Fruit fly (Drosophila melanogaster) whole organism, embryonic: ENCODE data around the gene Tlk.

ENCODE experiments used
- ATbp ChIP-seq: fragments of 200-800 bp; sonication (Bioruptor generic); optimal IDR thresholded peaks from 2 replicates; lab custom pipeline; 2017; ENCODE audit warnings: missing biosample characterization, mild to moderate bottlenecking, missing genetic modification characterization, missing genetic modification reagents
- CG10209 ChIP-seq: fragments of 200-800 bp; sonication (Bioruptor generic); optimal IDR thresholded peaks from 3 replicates; lab custom pipeline; 2017; ENCODE audit warnings: missing biosample characterization, mild to moderate bottlenecking, missing genetic modification characterization, missing genetic modification reagents
- CG11398 ChIP-seq: fragments of 200-800 bp; sonication (Bioruptor generic); optimal IDR thresholded peaks from 2 replicates; lab custom pipeline; 2016; ENCODE audit warnings: missing biosample characterization, missing genetic modification characterization
- CG12744 ChIP-seq: fragments of 200-800 bp; sonication (Bioruptor generic); optimal IDR thresholded peaks from 2 replicates; lab custom pipeline; 2016; ENCODE audit warnings: missing biosample characterization, missing genetic modification characterization
- CG12769 ChIP-seq: fragments of 200-800 bp; sonication (Bioruptor generic); optimal IDR thresholded peaks from 2 replicates; lab custom pipeline; 2019; ENCODE audit warnings: missing biosample characterization, mild to moderate bottlenecking, missing genetic modification characterization, moderate library complexity
- CG13424 ChIP-seq: fragments of 200-800 bp; sonication (Bioruptor generic); optimal IDR thresholded peaks from 2 replicates; lab custom pipeline; 2019; ENCODE audit warnings: missing biosample characterization, mild to moderate bottlenecking, missing genetic modification characterization, moderate library complexity
- CG14050 ChIP-seq: fragments of 200-800 bp; sonication (Bioruptor generic); IDR thresholded peaks from 3 replicates; pipeline ENCODE4 v1.3.6; 2022; ENCODE audit warnings: missing biosample characterization, missing genetic modification characterization
- CG1529 ChIP-seq: fragments of 200-800 bp; sonication (Bioruptor generic); optimal IDR thresholded peaks from 3 replicates; lab custom pipeline; 2018; ENCODE audit warnings: missing biosample characterization, missing genetic modification characterization
- CG15696 ChIP-seq: fragments of 200-800 bp; sonication (Bioruptor generic); optimal IDR thresholded peaks from 2 replicates; lab custom pipeline; 2019; ENCODE audit warnings: missing biosample characterization, mild to moderate bottlenecking, missing genetic modification characterization, moderate library complexity
- CG1602 ChIP-seq: fragments of 200-800 bp; sonication (Bioruptor generic); optimal IDR thresholded peaks from 3 replicates; lab custom pipeline; 2016; ENCODE audit warnings: missing biosample characterization, missing genetic modification characterization
- CG1647 ChIP-seq: fragments of 200-800 bp; sonication (Bioruptor generic); optimal IDR thresholded peaks from 3 replicates; lab custom pipeline; 2016; ENCODE audit warnings: missing biosample characterization, missing genetic modification characterization
- CG17359 ChIP-seq: fragments of 200-800 bp; sonication (Bioruptor generic); optimal IDR thresholded peaks from 3 replicates; lab custom pipeline; 2018; ENCODE audit warnings: missing biosample characterization, mild to moderate bottlenecking, missing genetic modification characterization, moderate library complexity
- CG17361 ChIP-seq: fragments of 200-800 bp; sonication (Bioruptor generic); IDR thresholded peaks from 3 replicates; pipeline ENCODE4 v1.3.6; 2022; ENCODE audit warnings: missing biosample characterization, missing genetic modification characterization
- CG17612 ChIP-seq: fragments of 200-800 bp; sonication (Bioruptor generic); IDR thresholded peaks from 2 replicates; pipeline ENCODE4 v1.3.6; 2022; ENCODE audit warnings: missing biosample characterization, missing genetic modification characterization
- CG17829 ChIP-seq: fragments of 200-800 bp; optimal IDR thresholded peaks from 2 replicates; lab custom pipeline; 2019; ENCODE audit warnings: missing biosample characterization, mild to moderate bottlenecking, missing genetic modification characterization, moderate library complexity
- CG1832 ChIP-seq: fragments of 200-800 bp; sonication (Bioruptor generic); optimal IDR thresholded peaks from 2 replicates; lab custom pipeline; 2017; ENCODE audit warnings: missing biosample characterization, mild to moderate bottlenecking, missing genetic modification characterization, inconsistent platforms
- CG2199 ChIP-seq: fragments of 200-800 bp; sonication (Bioruptor generic); IDR thresholded peaks from 3 replicates; pipeline ENCODE4 v1.3.6; 2022; ENCODE audit warnings: missing biosample characterization, missing genetic modification characterization
- CG31365 ChIP-seq: fragments of 200-800 bp; sonication (Bioruptor generic); optimal IDR thresholded peaks from 2 replicates; lab custom pipeline; 2018; ENCODE audit warnings: missing biosample characterization, mild to moderate bottlenecking, missing genetic modification characterization
- CG32532 ChIP-seq: fragments of 200-800 bp; sonication (Bioruptor generic); IDR thresholded peaks from 2 replicates; pipeline ENCODE4 v1.3.6; 2022; ENCODE audit warnings: missing biosample characterization, missing genetic modification characterization
- CG32772 ChIP-seq: fragments of 200-800 bp; sonication (Bioruptor generic); IDR thresholded peaks from 2 replicates; pipeline ENCODE4 v1.3.6; 2022; ENCODE audit warnings: missing biosample characterization, missing genetic modification characterization
- CG34224 ChIP-seq: fragments of 200-800 bp; sonication (Bioruptor generic); IDR thresholded peaks from 3 replicates; pipeline ENCODE4 v1.3.6; 2022; ENCODE audit warnings: missing biosample characterization, missing genetic modification characterization; ENCODE audit not compliant: partially characterized antibody
- CG4282 ChIP-seq: fragments of 200-800 bp; sonication (Bioruptor generic); optimal IDR thresholded peaks from 2 replicates; lab custom pipeline; 2016; ENCODE audit warnings: missing biosample characterization, missing genetic modification characterization
- CG7357 ChIP-seq: fragments of 200-800 bp; sonication (Bioruptor generic); IDR thresholded peaks from 3 replicates; pipeline ENCODE4 v1.3.6; 2022; ENCODE audit warnings: missing biosample characterization, missing genetic modification characterization
- CG8765 ChIP-seq: fragments of 200-800 bp; sonication (Bioruptor generic); IDR thresholded peaks from 2 replicates; pipeline ENCODE4 v1.3.6; 2022; ENCODE audit warnings: missing biosample characterization, missing genetic modification characterization
- CG9876 ChIP-seq: fragments of 200-800 bp; sonication (Bioruptor generic); optimal IDR thresholded peaks from 2 replicates; lab custom pipeline; 2016; ENCODE audit warnings: missing biosample characterization, missing genetic modification characterization
- Dek ChIP-seq: fragments of 200-800 bp; sonication (Bioruptor generic); optimal IDR thresholded peaks from 3 replicates; lab custom pipeline; 2019; ENCODE audit warnings: missing biosample characterization, mild to moderate bottlenecking, missing genetic modification characterization, moderate library complexity
- Dfd ChIP-seq, 2 experiments: fragments of >200 bp; optimal IDR thresholded peaks; 2 replicates each; lab custom pipeline; 2017; ENCODE audit warnings: missing biosample characterization in 2 of 2, missing genetic modification characterization in 2 of 2
- Hr39 ChIP-seq: fragments of >200 bp; optimal IDR thresholded peaks from 2 replicates; lab custom pipeline; 2017
- Hr78 ChIP-seq, 2 experiments: fragments of 200-800 bp in 1 of 2; fragments of >200 bp in 1 of 2; sonication (Bioruptor generic) in 1 of 2; optimal IDR thresholded peaks; 2 replicates each; lab custom pipeline; 2017 to 2019; ENCODE audit warnings: missing biosample characterization in 2 of 2, missing genetic modification characterization in 2 of 2, mild to moderate bottlenecking in 1 of 2, moderate library complexity in 1 of 2
- Meics ChIP-seq: fragments of 200-800 bp; sonication (Bioruptor generic); optimal IDR thresholded peaks from 2 replicates; lab custom pipeline; 2017; ENCODE audit warnings: missing biosample characterization, mild to moderate bottlenecking, missing genetic modification characterization
- Neu2 ChIP-seq: fragments of 200-800 bp; sonication (Bioruptor generic); optimal IDR thresholded peaks from 3 replicates; lab custom pipeline; 2016; ENCODE audit warnings: missing biosample characterization, missing genetic modification characterization, borderline replicate concordance
- Opbp ChIP-seq: fragments of 200-800 bp; sonication (Bioruptor generic); IDR thresholded peaks from 3 replicates; pipeline ENCODE4 v1.3.6; 2022; ENCODE audit warnings: missing biosample characterization, missing genetic modification characterization; ENCODE audit not compliant: partially characterized antibody
- Rx ChIP-seq: fragments of 200-800 bp; sonication (Bioruptor generic); IDR thresholded peaks from 2 replicates; pipeline ENCODE4 v1.3.6; 2022; ENCODE audit warnings: missing biosample characterization, missing genetic modification characterization
- Sry-β ChIP-seq: fragments of 200-800 bp; sonication (Bioruptor generic); optimal IDR thresholded peaks from 2 replicates; lab custom pipeline; 2018; ENCODE audit warnings: missing biosample characterization, mild to moderate bottlenecking, missing genetic modification characterization, moderate library complexity
- cad ChIP-seq: fragments of >200 bp; optimal IDR thresholded peaks from 2 replicates; lab custom pipeline; 2017; ENCODE audit warnings: missing biosample characterization, missing genetic modification characterization
- corto ChIP-seq: fragments of 200-800 bp; sonication (Bioruptor generic); optimal IDR thresholded peaks from 2 replicates; lab custom pipeline; 2016; ENCODE audit warnings: missing biosample characterization, mild to moderate bottlenecking, missing genetic modification characterization, moderate library complexity
- dysf ChIP-seq: fragments of 200-800 bp; sonication (Bioruptor generic); IDR thresholded peaks from 3 replicates; pipeline ENCODE4 v1.3.6; 2022; ENCODE audit warnings: missing biosample characterization, missing genetic modification characterization
- en ChIP-seq: fragments of 200-800 bp; sonication (Bioruptor generic); optimal IDR thresholded peaks from 2 replicates; lab custom pipeline; 2016; ENCODE audit warnings: missing biosample characterization, missing genetic modification characterization
- gcm2 ChIP-seq: fragments of 200-800 bp; sonication (Bioruptor generic); optimal IDR thresholded peaks from 2 replicates; lab custom pipeline; 2016; ENCODE audit warnings: missing biosample characterization, missing genetic modification characterization
- grau ChIP-seq: fragments of 200-800 bp; optimal IDR thresholded peaks from 3 replicates; lab custom pipeline; 2019; ENCODE audit warnings: missing biosample characterization, mild to moderate bottlenecking, missing genetic modification characterization, moderate library complexity
- hbn ChIP-seq: fragments of 200-800 bp; sonication (Bioruptor generic); IDR thresholded peaks from 2 replicates; pipeline ENCODE4 v1.3.6; 2022; ENCODE audit warnings: missing biosample characterization, missing genetic modification characterization; ENCODE audit not compliant: partially characterized antibody
- nerfin-1 ChIP-seq: fragments of 200-800 bp; sonication (Bioruptor generic); optimal IDR thresholded peaks from 3 replicates; lab custom pipeline; 2019; ENCODE audit warnings: missing biosample characterization, mild to moderate bottlenecking, missing genetic modification characterization, moderate library complexity
- pnt ChIP-seq: fragments of 200-800 bp; sonication (Bioruptor generic); optimal IDR thresholded peaks from 3 replicates; lab custom pipeline; 2016; ENCODE audit warnings: missing biosample characterization, missing genetic modification characterization
- repo ChIP-seq: fragments of 200-800 bp; sonication (Bioruptor generic); optimal IDR thresholded peaks from 2 replicates; lab custom pipeline; 2016; ENCODE audit warnings: missing biosample characterization, missing genetic modification characterization
- row ChIP-seq: fragments of 200-800 bp; sonication (Bioruptor generic); IDR thresholded peaks from 3 replicates; pipeline ENCODE4 v1.3.6; 2022; ENCODE audit warnings: missing biosample characterization, missing genetic modification characterization
- run ChIP-seq: fragments of 200-800 bp; sonication (Bioruptor generic); optimal IDR thresholded peaks from 3 replicates; lab custom pipeline; 2018; ENCODE audit warnings: missing biosample characterization, mild to moderate bottlenecking, missing genetic modification characterization
- sd ChIP-seq: fragments of 200-800 bp; sonication (Bioruptor generic); optimal IDR thresholded peaks from 3 replicates; lab custom pipeline; 2018; ENCODE audit warnings: missing biosample characterization, mild to moderate bottlenecking, missing genetic modification characterization, moderate library complexity
- tgo ChIP-seq: fragments of 200-800 bp; sonication (Bioruptor generic); IDR thresholded peaks from 3 replicates; pipeline ENCODE4 v1.3.6; 2022; ENCODE audit warnings: missing biosample characterization, missing genetic modification characterization
- tio ChIP-seq: fragments of 200-800 bp; sonication (Bioruptor generic); optimal IDR thresholded peaks from 2 replicates; lab custom pipeline; 2017; ENCODE audit warnings: missing biosample characterization, missing genetic modification characterization, inconsistent platforms

The Tlk gene

dm6 chrX:3772811-3773740 lies 53.3 kb downstream of the Tlk start (continued):
- TF ChIP-seq CG34224 (GFP tag; lab: Robert Waterston, UW) (no peak; the same call in 2 of the 3 replicates), CG12769 (tag; lab: Kevin White, UChicago) (peak; percentile 66), en (no peak), CG13424 (tag; lab: Kevin White, UChicago) (peak; percentile 84), Dek (peak; percentile 72), CG17361 (GFP tag; lab: Robert Waterston, UW) (peak; percentile 78), Neu2 (GFP tag; lab: Kevin White, UChicago) (no peak), CG11398 (GFP tag; lab: Kevin White, UChicago) (no peak), Rx (GFP tag; lab: Robert Waterston, UW) (no peak), CG17359 (tag; lab: Kevin White, UChicago) (peak; percentile 67), tgo (peak; percentile 57; the same call in 1 of the 3 replicates), corto (GFP tag; lab: Kevin White, UChicago) (peak; percentile 56), run (tag; lab: Kevin White, UChicago) (no peak), CG17612 (no peak), ATbp (GFP tag; lab: Kevin White, UChicago) (peak; percentile 20), hbn (GFP tag; lab: Robert Waterston, UW) (no peak), tio (GFP tag; lab: Kevin White, UChicago) (peak; percentile 51), CG12744 (GFP tag; lab: Kevin White, UChicago) (peak; percentile 61), CG4282 (GFP tag; lab: Kevin White, UChicago) (no peak), CG8765 (GFP tag; lab: Robert Waterston, UW) (no peak), Meics (GFP tag; lab: Kevin White, UChicago) (peak; percentile 87), row (GFP tag; lab: Robert Waterston, UW) (peak; percentile 89), gcm2 (no peak), CG32772 (GFP tag; lab: Robert Waterston, UW) (peak; percentile 33; the same call in 1 of the 2 replicates), Dfd (GFP tag; optimal IDR thresholded peaks at IDR 0.05; lab: Kevin White, UChicago) (no peak), CG1529 (GFP tag; lab: Kevin White, UChicago) (peak; percentile 24), Sry-β (GFP tag; lab: Kevin White, UChicago) (peak; percentile 95), CG7357 (GFP tag; lab: Robert Waterston, UW) (no peak), cad (GFP tag; lab: Kevin White, UChicago) (no peak), CG2199 (GFP tag; lab: Robert Waterston, UW) (no peak), pnt (GFP tag; lab: Kevin White, UChicago) (no peak), Hr39 (lab: Kevin White, UChicago) (no peak), CG32532 (GFP tag; lab: Robert Waterston, UW) (peak; percentile 81), CG14050 (GFP tag; lab: Robert Waterston, UW) (peak; percentile 34; the same call in 1 of the 3 replicates), repo (no peak), Opbp (GFP tag; lab: Robert Waterston, UW) (no peak), CG15696 (tag; lab: Kevin White, UChicago) (peak; percentile 63), CG1647 (GFP tag; lab: Kevin White, UChicago) (no peak), CG10209 (peak; percentile 75), CG1832 (no peak), dysf (GFP tag; lab: Robert Waterston, UW) (peak; percentile 83), CG9876 (no peak), CG31365 (tag; lab: Kevin White, UChicago) (no peak), nerfin-1 (peak; percentile 47), CG1602 (GFP tag; lab: Kevin White, UChicago) (peak; percentile 57), Hr78 (GFP tag; optimal IDR thresholded peaks at IDR 0.05; lab: Kevin White, UChicago) (peak in 1 of 2 experiments; percentile 20), CG17829 (peak; percentile 81), grau (peak; percentile 87), sd (tag; lab: Kevin White, UChicago) (no peak)
